Worm (Caenorhabditis elegans) whole organism, late embryonic: ENCODE results near the gene srh-220.
A peak's percentile ranks its signal among the peaks of the same experiment; 100 is the strongest.

Experiments used
- C08G9.2 ChIP-seq: sonication (generic microtip); optimal IDR thresholded peaks from 2 replicates; lab custom pipeline; 2016; ENCODE audit warnings: mild to moderate bottlenecking, missing genetic modification characterization, moderate library complexity, missing compliant biosample characterization
- C38D4.7 ChIP-seq: fragments of 200-800 bp; sonication (Bioruptor generic); optimal IDR thresholded peaks from 2 replicates; lab custom pipeline; 2018; ENCODE audit warnings: mild to moderate bottlenecking, missing genetic modification characterization, moderate library complexity, missing compliant biosample characterization
- F13H6.1 ChIP-seq: sonication (generic microtip); optimal IDR thresholded peaks from 2 replicates; lab custom pipeline; 2016; ENCODE audit warnings: missing genetic modification characterization, missing compliant biosample characterization
- K09A11.1 ChIP-seq: sonication (generic microtip); optimal IDR thresholded peaks from 2 replicates; lab custom pipeline; 2017; ENCODE audit warnings: antibody characterized with exemption, mild to moderate bottlenecking, missing genetic modification characterization, missing compliant biosample characterization; ENCODE audit not compliant: insufficient read depth
- Y22D7AL.16 ChIP-seq: sonication (generic microtip); optimal IDR thresholded peaks from 2 replicates; lab custom pipeline; 2016; ENCODE audit warnings: missing genetic modification characterization, missing compliant biosample characterization
- ahr-1 ChIP-seq: sonication (generic microtip); optimal IDR thresholded peaks from 2 replicates; lab custom pipeline; 2016; ENCODE audit warnings: missing genetic modification characterization, missing compliant biosample characterization
- ama-1 ChIP-seq: fragments of 150-350 bp; optimal IDR thresholded peaks from 2 replicates; lab custom pipeline; 2014
- ceh-14 ChIP-seq: sonication (generic microtip); optimal IDR thresholded peaks from 2 replicates; lab custom pipeline; 2016; ENCODE audit warnings: missing genotype, missing genetic modification characterization, missing compliant biosample characterization
- ceh-18 ChIP-seq: sonication (generic microtip); optimal IDR thresholded peaks from 2 replicates; lab custom pipeline; 2016; ENCODE audit warnings: missing genetic modification characterization, missing compliant biosample characterization
- ceh-19 ChIP-seq: fragments of 200-800 bp; sonication (Bioruptor generic); optimal IDR thresholded peaks from 2 replicates; lab custom pipeline; 2018; ENCODE audit warnings: mild to moderate bottlenecking, missing genetic modification characterization, missing compliant biosample characterization
- ceh-2 ChIP-seq: sonication (generic microtip); optimal IDR thresholded peaks from 2 replicates; lab custom pipeline; 2016; ENCODE audit warnings: missing genotype, missing genetic modification characterization, missing compliant biosample characterization
- ceh-30 ChIP-seq: fragments of 150-350 bp; optimal IDR thresholded peaks from 2 replicates; lab custom pipeline; 2014; ENCODE audit warnings: missing biosample characterization, missing genetic modification characterization
- ceh-31 ChIP-seq: sonication (generic microtip); optimal IDR thresholded peaks from 2 replicates; lab custom pipeline; 2016; ENCODE audit warnings: missing genetic modification characterization, missing compliant biosample characterization
- ceh-34 ChIP-seq: sonication (generic microtip); optimal IDR thresholded peaks from 2 replicates; lab custom pipeline; 2016; ENCODE audit warnings: mild to moderate bottlenecking, missing genetic modification characterization, missing compliant biosample characterization
- ceh-45 ChIP-seq: fragments of 200-800 bp; sonication (Bioruptor generic); IDR thresholded peaks from 2 replicates; pipeline ENCODE4 v1.3.6; 2022; ENCODE audit warnings: missing genetic modification reagents, missing genetic modification characterization, missing compliant biosample characterization
- ceh-48 ChIP-seq: sonication (generic microtip); optimal IDR thresholded peaks from 2 replicates; lab custom pipeline; 2016; ENCODE audit warnings: missing genetic modification characterization, inconsistent platforms, missing compliant biosample characterization
- ceh-6 ChIP-seq: fragments of 200-800 bp; sonication (Bioruptor generic); optimal IDR thresholded peaks from 2 replicates; lab custom pipeline; 2018; ENCODE audit warnings: mild to moderate bottlenecking, missing genetic modification characterization, missing compliant biosample characterization
- dmd-4 ChIP-seq: sonication (generic microtip); optimal IDR thresholded peaks from 2 replicates; lab custom pipeline; 2016; ENCODE audit warnings: borderline replicate concordance, missing genetic modification characterization, missing compliant biosample characterization
- dve-1 ChIP-seq: sonication (generic microtip); optimal IDR thresholded peaks from 2 replicates; lab custom pipeline; 2017; ENCODE audit warnings: antibody characterized with exemption, mild to moderate bottlenecking, missing genetic modification characterization, missing compliant biosample characterization
- elt-2 ChIP-seq: sonication (generic microtip); optimal IDR thresholded peaks from 2 replicates; lab custom pipeline; 2016; ENCODE audit warnings: missing genetic modification reagents, missing genetic modification characterization, missing compliant biosample characterization
- elt-4 ChIP-seq: sonication (generic microtip); optimal IDR thresholded peaks from 2 replicates; lab custom pipeline; 2016; ENCODE audit warnings: missing genetic modification characterization, missing compliant biosample characterization
- fax-1 ChIP-seq: sonication (generic microtip); optimal IDR thresholded peaks from 2 replicates; lab custom pipeline; 2016; ENCODE audit warnings: missing genotype, missing genetic modification characterization, missing compliant biosample characterization
- fkh-10 ChIP-seq: fragments of 150-350 bp; optimal IDR thresholded peaks from 2 replicates; lab custom pipeline; 2014; ENCODE audit warnings: missing biosample characterization, missing genetic modification reagents, missing genetic modification characterization
- hlh-13 ChIP-seq: fragments of 200-800 bp; sonication (Bioruptor generic); optimal IDR thresholded peaks from 2 replicates; lab custom pipeline; 2018; ENCODE audit warnings: mild to moderate bottlenecking, missing genetic modification characterization, missing compliant biosample characterization
- hlh-15 ChIP-seq: sonication (generic microtip); optimal IDR thresholded peaks from 2 replicates; lab custom pipeline; 2016; ENCODE audit warnings: missing genetic modification characterization, missing compliant biosample characterization
- hlh-30 ChIP-seq: sonication (generic microtip); optimal IDR thresholded peaks from 2 replicates; lab custom pipeline; 2017; ENCODE audit warnings: antibody characterized with exemption, missing genetic modification characterization, missing compliant biosample characterization; ENCODE audit not compliant: insufficient read depth
- hlh-8 ChIP-seq: sonication (generic microtip); optimal IDR thresholded peaks from 2 replicates; lab custom pipeline; 2016; ENCODE audit warnings: missing genotype, missing genetic modification characterization, missing compliant biosample characterization
- nfya-1 ChIP-seq: sonication (generic microtip); optimal IDR thresholded peaks from 2 replicates; lab custom pipeline; 2017; ENCODE audit warnings: missing genetic modification characterization, mild to moderate bottlenecking, missing compliant biosample characterization, antibody characterized with exemption, moderate library complexity
- nhr-11 ChIP-seq: fragments of 150-350 bp; optimal IDR thresholded peaks from 2 replicates; lab custom pipeline; 2014; ENCODE audit warnings: missing biosample characterization, missing genetic modification characterization
- pax-1 ChIP-seq: fragments of 150-350 bp; optimal IDR thresholded peaks from 2 replicates; lab custom pipeline; 2014; ENCODE audit warnings: missing biosample characterization, missing genetic modification characterization
- pha-2 ChIP-seq: sonication (generic microtip); optimal IDR thresholded peaks from 2 replicates; lab custom pipeline; 2017; ENCODE audit warnings: mild to moderate bottlenecking, missing genetic modification characterization, missing compliant biosample characterization
- pha-4 ChIP-seq: fragments of 150-350 bp; optimal IDR thresholded peaks from 2 replicates; lab custom pipeline; 2018; ENCODE audit warnings: missing biosample characterization, missing genetic modification reagents, missing genetic modification characterization
- ref-2 ChIP-seq: sonication (generic microtip); optimal IDR thresholded peaks from 2 replicates; lab custom pipeline; 2016; ENCODE audit warnings: missing genetic modification characterization, missing compliant biosample characterization
- sox-2 ChIP-seq: fragments of 200-800 bp; sonication (Bioruptor generic); IDR thresholded peaks from 2 replicates; pipeline ENCODE4 v1.3.6; 2022; ENCODE audit warnings: missing genetic modification reagents, missing genetic modification characterization, missing compliant biosample characterization
- sox-4 ChIP-seq: sonication (generic microtip); optimal IDR thresholded peaks from 2 replicates; lab custom pipeline; 2017; ENCODE audit warnings: mild to moderate bottlenecking, missing genetic modification characterization, inconsistent platforms, missing compliant biosample characterization
- tbx-2 ChIP-seq: sonication (generic microtip); optimal IDR thresholded peaks from 2 replicates; lab custom pipeline; 2016; ENCODE audit warnings: missing genetic modification characterization, missing compliant biosample characterization
- tbx-7 ChIP-seq: sonication (generic microtip); optimal IDR thresholded peaks from 2 replicates; lab custom pipeline; 2016; ENCODE audit warnings: missing genotype, missing genetic modification characterization, missing compliant biosample characterization
- unc-3 ChIP-seq, 2 experiments: fragments of 200-800 bp in 1 of 2; sonication (Bioruptor generic) in 1 of 2; sonication (generic microtip) in 1 of 2; conservative IDR thresholded peaks in 1 of 2; optimal IDR thresholded peaks in 1 of 2; 2 replicates each; pipeline versions ENCODE4 v1.3.6 to Lab custom; 2016 to 2022; ENCODE audit warnings: missing compliant biosample characterization in 2 of 2, missing genetic modification characterization in 2 of 2, missing genetic modification reagents in 1 of 2
- unc-42 ChIP-seq: sonication (generic microtip); optimal IDR thresholded peaks from 2 replicates; lab custom pipeline; 2016; ENCODE audit warnings: missing genotype, missing genetic modification characterization, missing compliant biosample characterization
- unc-86 ChIP-seq: sonication (generic microtip); optimal IDR thresholded peaks from 2 replicates; lab custom pipeline; 2016; ENCODE audit warnings: missing genetic modification characterization, missing compliant biosample characterization
- zip-5 ChIP-seq: sonication (generic microtip); optimal IDR thresholded peaks from 2 replicates; lab custom pipeline; 2016; ENCODE audit warnings: missing genetic modification characterization, missing compliant biosample characterization
- ztf-16 ChIP-seq: sonication (generic microtip); optimal IDR thresholded peaks from 2 replicates; lab custom pipeline; 2017; ENCODE audit warnings: missing genetic modification characterization, missing compliant biosample characterization

Gene srh-220

DNA sequence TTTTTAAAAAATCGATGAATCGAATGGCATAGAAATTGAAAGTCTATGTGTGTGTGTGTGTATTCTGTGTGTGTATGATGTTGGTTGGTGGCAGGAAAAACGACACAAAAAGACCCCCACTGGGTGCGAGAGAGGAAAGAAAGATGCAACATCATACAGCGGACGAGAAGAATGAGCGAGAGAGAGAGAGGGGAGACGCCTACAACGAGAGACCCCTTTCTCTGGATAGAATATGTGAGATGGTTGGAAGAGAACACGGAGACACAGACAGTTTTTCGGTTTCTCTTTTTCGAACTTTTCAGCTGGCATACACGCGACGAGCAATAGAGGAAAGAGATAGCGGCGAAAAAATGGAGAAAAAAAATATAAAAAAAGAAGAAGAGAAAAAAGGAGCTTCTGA lies 42.0 kb upstream of the srh-220 start (continued):
- TF ChIP-seq F13H6.1 (tag; lab: Kevin White, UChicago) (peak; percentile 51), hlh-15 (no peak)

- no peak for TF ChIP-seq hlh-13 (GFP tag; lab: Kevin White, UChicago)
- no peak for TF ChIP-seq ceh-34 (tag; lab: Kevin White, UChicago)
- TF ChIP-seq ceh-18 (tag; lab: Kevin White, UChicago) = no peak
- no peak for TF ChIP-seq dve-1
- TF ChIP-seq F13H6.1 (tag; lab: Kevin White, UChicago) = no peak
- no peak for TF ChIP-seq K09A11.1
- no peak for TF ChIP-seq ceh-14 (tag; lab: Kevin White, UChicago)
- TF ChIP-seq, all 69 proteins: peak for 0
Measured at ce11 chrIV:4018692-4019387, 41.0 kb upstream of the srh-220 start.

ce11 chrIV:4016723-4017122 lies 38.9 kb upstream of the srh-220 start:
- TF ChIP-seq fkh-10 (no peak), ceh-31 (tag; lab: Kevin White, UChicago) (no peak), unc-86 (tag; lab: Kevin White, UChicago) (no peak), hlh-15 (no peak), sox-2 (GFP tag; lab: Robert Waterston, UW) (no peak), sox-4 (no peak), dve-1 (no peak), dmd-4 (tag; lab: Kevin White, UChicago) (no peak), ahr-1 (tag; lab: Kevin White, UChicago) (no peak), C38D4.7 (GFP tag; lab: Kevin White, UChicago) (no peak), ceh-48 (tag; lab: Kevin White, UChicago) (no peak), ceh-6 (GFP tag; lab: Kevin White, UChicago) (no peak), elt-2 (tag; lab: Kevin White, UChicago) (no peak), pha-4 (tag; lab: Kevin White, UChicago) (no peak), unc-3 (GFP tag; conservative IDR thresholded peaks at IDR 0.05; lab: Robert Waterston, UW) (no peak), unc-3 (tag; optimal IDR thresholded peaks at IDR 0.05; lab: Kevin White, UChicago) (no peak), ztf-16 (tag; lab: Kevin White, UChicago) (no peak), fax-1 (tag; lab: Kevin White, UChicago) (no peak), tbx-2 (tag; lab: Kevin White, UChicago) (no peak)

ce11 chrIV:4015660-4016059 lies 37.8 kb upstream of the srh-220 start:
- TF ChIP-seq ama-1 = no peak
- no peak for TF ChIP-seq ceh-30
- no peak for TF ChIP-seq sox-4
- no peak for TF ChIP-seq ceh-48 (tag; lab: Kevin White, UChicago)
- no peak for TF ChIP-seq ceh-31 (tag; lab: Kevin White, UChicago)
- TF ChIP-seq hlh-30 (tag; lab: Kevin White, UChicago) = no peak
- no peak for TF ChIP-seq nhr-11 (tag; lab: Kevin White, UChicago)
- TF ChIP-seq ceh-14 (tag; lab: Kevin White, UChicago) = no peak
- no peak for TF ChIP-seq ceh-34 (tag; lab: Kevin White, UChicago)
- no peak for TF ChIP-seq K09A11.1
- no peak for TF ChIP-seq pha-2 (tag; lab: Kevin White, UChicago)
- no peak for TF ChIP-seq tbx-7 (tag; lab: Kevin White, UChicago)

- no peak for TF ChIP-seq unc-3 (GFP tag; conservative IDR thresholded peaks at IDR 0.05; lab: Robert Waterston, UW)
- TF ChIP-seq unc-3 (tag; optimal IDR thresholded peaks at IDR 0.05; lab: Kevin White, UChicago) = no peak
- no peak for TF ChIP-seq ceh-19 (GFP tag; lab: Kevin White, UChicago)
- no peak for TF ChIP-seq zip-5 (tag; lab: Kevin White, UChicago)
- no peak for TF ChIP-seq hlh-8 (tag; lab: Kevin White, UChicago)
- TF ChIP-seq pax-1 = no peak
- TF ChIP-seq unc-42 (tag; lab: Kevin White, UChicago) = no peak
- TF ChIP-seq K09A11.1 = no peak
- no peak for TF ChIP-seq dve-1
- TF ChIP-seq ceh-2 (tag; lab: Kevin White, UChicago) = no peak
- no peak for TF ChIP-seq C08G9.2 (tag; lab: Kevin White, UChicago)
- TF ChIP-seq ceh-48 (tag; lab: Kevin White, UChicago) = no peak
- no peak for TF ChIP-seq F13H6.1 (tag; lab: Kevin White, UChicago)
- no peak for TF ChIP-seq ceh-45 (GFP tag; lab: Robert Waterston, UW)
- no peak for TF ChIP-seq elt-4
- no peak for TF ChIP-seq ahr-1 (tag; lab: Kevin White, UChicago)
- no peak for TF ChIP-seq unc-86 (tag; lab: Kevin White, UChicago)
- TF ChIP-seq ref-2 (tag; lab: Kevin White, UChicago) = no peak
- TF ChIP-seq Y22D7AL.16 = no peak
- no peak for TF ChIP-seq nfya-1 (tag; lab: Kevin White, UChicago)
Measured at ce11 chrIV:4014341-4014826, 36.6 kb upstream of the srh-220 start.
